Fruit fly (Drosophila melanogaster) Kc167 (cell line): Measurements from ENCODE around the gene Cow.

Experiments used
- psq ChIP-seq: fragments of >200 bp; optimal IDR thresholded peaks from 2 replicates; lab custom pipeline; 2017; ENCODE audit warnings: missing external identifiers
- ttk ChIP-seq: sonication (Bioruptor generic); optimal IDR thresholded peaks from 2 replicates; lab custom pipeline; 2017; ENCODE audit warnings: missing external identifiers

DNA sequence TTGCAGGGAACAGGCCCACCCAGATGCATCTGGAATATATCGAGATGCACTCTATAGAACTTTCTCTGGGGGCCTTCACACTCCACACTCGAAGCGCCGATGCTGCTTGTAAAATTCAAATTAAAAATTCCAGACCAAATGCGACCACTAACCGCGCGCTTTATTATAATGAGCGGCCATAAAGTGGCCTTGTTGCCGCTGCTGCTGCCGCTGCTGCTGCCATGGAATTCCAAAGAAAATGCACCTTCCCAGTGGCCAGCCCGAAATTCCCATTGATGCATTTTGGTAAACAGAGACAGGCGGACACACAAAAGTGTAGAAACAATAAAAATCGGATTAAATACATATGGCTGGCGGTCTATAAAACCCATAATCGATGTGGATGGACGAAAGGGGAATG is 17.7 kb upstream of the Cow start:
- TF ChIP-seq ttk (lab: Kevin White, UChicago) (no peak), psq (lab: Kevin White, UChicago) (no peak)
